Worm (Caenorhabditis elegans) whole organism, L1 larva: ENCODE results near the gene glna-2.

Source experiments
- C16A3.4 ChIP-seq: fragments of 150-350 bp; optimal IDR thresholded peaks from 2 replicates; lab custom pipeline; 2014; ENCODE audit warnings: missing biosample characterization, missing genetic modification characterization
- F16B12.6 ChIP-seq: fragments of 150-350 bp; optimal IDR thresholded peaks from 2 replicates; lab custom pipeline; 2014; ENCODE audit warnings: missing biosample characterization, missing genetic modification characterization
- Y116A8C.19 ChIP-seq: sonication (generic microtip); optimal IDR thresholded peaks from 2 replicates; lab custom pipeline; 2016; ENCODE audit warnings: missing compliant biosample characterization, missing genetic modification characterization, borderline replicate concordance
- aha-1 ChIP-seq: fragments of 150-350 bp; optimal IDR thresholded peaks from 2 replicates; lab custom pipeline; 2014; ENCODE audit warnings: missing biosample characterization, missing genetic modification characterization
- alr-1 ChIP-seq: fragments of 200-800 bp; sonication (Bioruptor generic); optimal IDR thresholded peaks from 2 replicates; lab custom pipeline; 2018; ENCODE audit warnings: borderline replicate concordance, mild to moderate bottlenecking, missing genetic modification characterization, missing compliant biosample characterization
- blmp-1 ChIP-seq: fragments of 150-350 bp; optimal IDR thresholded peaks from 2 replicates; lab custom pipeline; 2014; ENCODE audit warnings: missing biosample characterization, missing genetic modification characterization
- ceh-63 ChIP-seq: fragments of 200-800 bp; sonication (Bioruptor generic); optimal IDR thresholded peaks from 2 replicates; lab custom pipeline; 2018; ENCODE audit warnings: mild to moderate bottlenecking, missing genetic modification characterization, missing compliant biosample characterization
- ceh-8 ChIP-seq: fragments of 200-800 bp; sonication (Bioruptor generic); optimal IDR thresholded peaks from 2 replicates; lab custom pipeline; 2018; ENCODE audit warnings: mild to moderate bottlenecking, missing genetic modification characterization, moderate library complexity, missing compliant biosample characterization
- ceh-82 ChIP-seq, 3 experiments: fragments of 150-350 bp in 1 of 3; sonication (generic microtip) in 2 of 3; optimal IDR thresholded peaks; 2 replicates each; lab custom pipeline; 2014 to 2017; ENCODE audit warnings: missing biosample characterization in 3 of 3, missing genetic modification characterization in 3 of 3
- ceh-88 ChIP-seq: fragments of 200-800 bp; sonication (Bioruptor generic); IDR thresholded peaks from 2 replicates; pipeline ENCODE4 v1.3.6; 2022; ENCODE audit warnings: missing genetic modification characterization, missing compliant biosample characterization
- ceh-90 ChIP-seq: sonication (generic microtip); optimal IDR thresholded peaks from 2 replicates; lab custom pipeline; 2016; ENCODE audit warnings: missing genetic modification characterization, missing compliant biosample characterization
- ces-1 ChIP-seq: fragments of 150-350 bp; optimal IDR thresholded peaks from 2 replicates; lab custom pipeline; 2014; ENCODE audit warnings: missing biosample characterization, missing genetic modification reagents, missing genetic modification characterization
- dpl-1 ChIP-seq, 3 experiments: fragments of 150-350 bp in 2 of 3; sonication (generic microtip) in 1 of 3; optimal IDR thresholded peaks; 2 replicates each; lab custom pipeline; 2014 to 2017; ENCODE audit warnings: missing biosample characterization in 3 of 3, missing genetic modification characterization in 3 of 3, missing genetic modification reagents in 3 of 3
- efl-1 ChIP-seq, 4 experiments: fragments of 150-350 bp; optimal IDR thresholded peaks in 3 of 4; peaks in 1 of 4; 1 replicate in 1 of 4; 2 replicates in 3 of 4; lab custom pipeline; 2014; ENCODE audit warnings: missing biosample characterization in 2 of 4, missing genetic modification characterization in 2 of 4, missing genetic modification reagents in 2 of 4
- egl-13 ChIP-seq: sonication (generic microtip); optimal IDR thresholded peaks from 2 replicates; lab custom pipeline; 2016; ENCODE audit warnings: missing genotype, missing genetic modification reagents, missing genetic modification characterization, missing compliant biosample characterization
- ets-5 ChIP-seq: fragments of 200-800 bp; sonication (Bioruptor generic); IDR thresholded peaks from 2 replicates; pipeline ENCODE4 v1.3.6; 2022; ENCODE audit warnings: missing genetic modification characterization, missing compliant biosample characterization
- fkh-8 ChIP-seq: sonication (generic microtip); optimal IDR thresholded peaks from 2 replicates; lab custom pipeline; 2016; ENCODE audit warnings: mild to moderate bottlenecking, missing genetic modification characterization, missing compliant biosample characterization
- hlh-17 ChIP-seq: fragments of 200-800 bp; sonication (Bioruptor generic); optimal IDR thresholded peaks from 2 replicates; lab custom pipeline; 2018; ENCODE audit warnings: missing genetic modification characterization, mild to moderate bottlenecking, missing compliant biosample characterization, moderate library complexity, borderline replicate concordance
- hlh-4 ChIP-seq: sonication (generic microtip); optimal IDR thresholded peaks from 2 replicates; lab custom pipeline; 2016; ENCODE audit warnings: mild to moderate bottlenecking, missing genetic modification characterization, missing compliant biosample characterization
- hpl-2 ChIP-seq: fragments of 150-350 bp; optimal IDR thresholded peaks from 2 replicates; lab custom pipeline; 2014; ENCODE audit warnings: missing biosample characterization, missing genetic modification reagents, missing genetic modification characterization
- isw-1 ChIP-seq: fragments of 200-800 bp; sonication (Bioruptor generic); IDR thresholded peaks from 2 replicates; pipeline ENCODE4 v1.3.6; 2022; ENCODE audit warnings: missing genetic modification characterization, missing compliant biosample characterization
- lin-13 ChIP-seq: fragments of 150-350 bp; optimal IDR thresholded peaks from 2 replicates; lab custom pipeline; 2014; ENCODE audit warnings: missing biosample characterization, missing genetic modification reagents, missing genetic modification characterization
- lin-14 ChIP-seq: fragments of 200-800 bp; sonication (Bioruptor generic); optimal IDR thresholded peaks from 2 replicates; lab custom pipeline; 2018; ENCODE audit warnings: mild to moderate bottlenecking, missing genetic modification characterization, moderate library complexity, missing compliant biosample characterization
- lin-35 ChIP-seq, 2 experiments: fragments of 150-350 bp; optimal IDR thresholded peaks; 2 replicates each; lab custom pipeline; 2014; ENCODE audit warnings: missing biosample characterization in 2 of 2, missing genetic modification characterization in 2 of 2, missing genetic modification reagents in 2 of 2
- lir-3 ChIP-seq: sonication (generic microtip); optimal IDR thresholded peaks from 2 replicates; lab custom pipeline; 2016; ENCODE audit warnings: mild to moderate bottlenecking, missing genetic modification characterization, moderate library complexity, missing compliant biosample characterization; ENCODE audit not compliant: poor library complexity
- mdl-1 ChIP-seq, 2 experiments: fragments of 150-350 bp; optimal IDR thresholded peaks; 2 replicates each; lab custom pipeline; 2014 to 2017; ENCODE audit warnings: missing biosample characterization in 2 of 2, missing genetic modification characterization in 2 of 2, inconsistent platforms in 1 of 2
- mef-2 ChIP-seq: fragments of 150-350 bp; optimal IDR thresholded peaks from 2 replicates; lab custom pipeline; 2014; ENCODE audit warnings: missing biosample characterization, missing genetic modification characterization
- mep-1 ChIP-seq: fragments of 150-350 bp; optimal IDR thresholded peaks from 2 replicates; lab custom pipeline; 2014; ENCODE audit warnings: missing biosample characterization, missing genetic modification characterization
- nhr-11 ChIP-seq: fragments of 150-350 bp; optimal IDR thresholded peaks from 2 replicates; lab custom pipeline; 2014; ENCODE audit warnings: missing biosample characterization, missing genetic modification characterization
- nhr-19 ChIP-seq: fragments of 200-800 bp; sonication (Bioruptor generic); conservative IDR thresholded peaks from 2 replicates; pipeline ENCODE4 v1.3.6; 2022; ENCODE audit warnings: missing genetic modification characterization, missing compliant biosample characterization
- nhr-20 ChIP-seq: sonication (generic microtip); optimal IDR thresholded peaks from 2 replicates; lab custom pipeline; 2016; ENCODE audit warnings: mild to moderate bottlenecking, missing genetic modification characterization, missing compliant biosample characterization
- nhr-237 ChIP-seq: fragments of 150-350 bp; optimal IDR thresholded peaks from 2 replicates; lab custom pipeline; 2014; ENCODE audit warnings: missing biosample characterization, missing genetic modification characterization
- nhr-47 ChIP-seq: sonication (generic microtip); optimal IDR thresholded peaks from 2 replicates; lab custom pipeline; 2016; ENCODE audit warnings: mild to moderate bottlenecking, missing genetic modification characterization, moderate library complexity, missing compliant biosample characterization
- nhr-77 ChIP-seq: fragments of 150-350 bp; optimal IDR thresholded peaks from 2 replicates; lab custom pipeline; 2014; ENCODE audit warnings: missing biosample characterization, missing genetic modification characterization
- nhr-84 ChIP-seq: sonication (generic microtip); optimal IDR thresholded peaks from 2 replicates; lab custom pipeline; 2017; ENCODE audit warnings: missing biosample characterization, missing genetic modification characterization
- nhr-85 ChIP-seq: sonication (generic microtip); peaks from one replicate; lab custom pipeline; 2016; ENCODE audit warnings: missing genetic modification characterization, inconsistent platforms, missing compliant biosample characterization
- nhr-90 ChIP-seq: sonication (generic microtip); optimal IDR thresholded peaks from 2 replicates; lab custom pipeline; 2016; ENCODE audit warnings: mild to moderate bottlenecking, missing genetic modification characterization, missing compliant biosample characterization; ENCODE audit not compliant: poor library complexity
- pag-3 ChIP-seq: sonication (generic microtip); optimal IDR thresholded peaks from 2 replicates; lab custom pipeline; 2017; ENCODE audit warnings: missing genetic modification characterization, mild to moderate bottlenecking, missing compliant biosample characterization, antibody characterized with exemption, borderline replicate concordance; ENCODE audit not compliant: insufficient read depth
- skn-1 ChIP-seq: fragments of 150-350 bp; optimal IDR thresholded peaks from 2 replicates; lab custom pipeline; 2014; ENCODE audit warnings: missing biosample characterization, missing genetic modification characterization
- snpc-4 ChIP-seq: fragments of 150-350 bp; optimal IDR thresholded peaks from 2 replicates; lab custom pipeline; 2014; ENCODE audit warnings: missing biosample characterization, missing genetic modification characterization
- snu-23 ChIP-seq: sonication (generic microtip); optimal IDR thresholded peaks from 2 replicates; lab custom pipeline; 2016; ENCODE audit warnings: missing genetic modification characterization, missing compliant biosample characterization
- sup-37 ChIP-seq: fragments of 200-800 bp; sonication (Bioruptor generic); optimal IDR thresholded peaks from 2 replicates; lab custom pipeline; 2018; ENCODE audit warnings: mild to moderate bottlenecking, missing genetic modification characterization, missing compliant biosample characterization
- tbx-2 ChIP-seq: sonication (generic microtip); optimal IDR thresholded peaks from 2 replicates; lab custom pipeline; 2016; ENCODE audit warnings: missing genetic modification characterization, missing compliant biosample characterization
- tlp-1 ChIP-seq: fragments of 150-350 bp; optimal IDR thresholded peaks from 2 replicates; lab custom pipeline; 2014; ENCODE audit warnings: missing biosample characterization, missing genetic modification characterization
- unc-30 ChIP-seq: sonication (generic microtip); optimal IDR thresholded peaks from 2 replicates; lab custom pipeline; 2017; ENCODE audit warnings: missing biosample characterization, missing genetic modification characterization
- unc-62 ChIP-seq: fragments of 150-350 bp; optimal IDR thresholded peaks from 2 replicates; lab custom pipeline; 2014; ENCODE audit warnings: missing biosample characterization, missing genetic modification reagents, missing genetic modification characterization
- unc-98 ChIP-seq: fragments of 200-800 bp; sonication (Bioruptor generic); IDR thresholded peaks from 2 replicates; pipeline ENCODE4 v1.3.6; 2022; ENCODE audit warnings: missing genetic modification characterization, missing compliant biosample characterization
- xbp-1 ChIP-seq: sonication (generic microtip); optimal IDR thresholded peaks from 2 replicates; lab custom pipeline; 2016; ENCODE audit warnings: missing genetic modification characterization, missing compliant biosample characterization
- zip-4 ChIP-seq: fragments of 200-800 bp; sonication (Bioruptor generic); optimal IDR thresholded peaks from 2 replicates; lab custom pipeline; 2018; ENCODE audit warnings: mild to moderate bottlenecking, missing genetic modification characterization, moderate library complexity, missing compliant biosample characterization
- ztf-4 ChIP-seq: fragments of 150-350 bp; optimal IDR thresholded peaks from 2 replicates; lab custom pipeline; 2014; ENCODE audit warnings: missing biosample characterization, missing genetic modification characterization

The glna-2 gene

ce11 chrII:8012071-8013031, 3.9 kb downstream of the glna-2 start, which contains the start of gene DH11.2:
Gene DH11.2 (plus strand): TSS chrII:8012816.
- TF ChIP-seq xbp-1 (no peak), skn-1 (tag; lab: Kevin White, UChicago) (no peak), ceh-8 (GFP tag; lab: Kevin White, UChicago) (no peak), zip-4 (GFP tag; lab: Kevin White, UChicago) (no peak), ceh-63 (GFP tag; lab: Kevin White, UChicago) (no peak), ceh-88 (no peak), unc-30 (tag; lab: Kevin White, UChicago) (no peak), hpl-2 (GFP tag; lab: Kevin White, UChicago) (no peak), nhr-84 (tag; lab: Kevin White, UChicago) (no peak), snu-23 (peak; percentile 39), alr-1 (tag; lab: Kevin White, UChicago) (no peak), egl-13 (tag; lab: Kevin White, UChicago) (no peak), nhr-90 (tag; lab: Kevin White, UChicago) (no peak), nhr-77 (no peak), unc-62 (GFP tag; lab: Kevin White, UChicago) (no peak), nhr-85 (tag; lab: Kevin White, UChicago) (peak; percentile 74), fkh-8 (tag; lab: Kevin White, UChicago) (no peak), lir-3 (tag; lab: Kevin White, UChicago) (peak; percentile 27), ces-1 (no peak), C16A3.4 (peak; percentile 44), dpl-1 (GFP tag; optimal IDR thresholded peaks at IDR 0.05; lab: Kevin White, UChicago) (no peak), tlp-1 (tag; lab: Kevin White, UChicago) (no peak), ceh-90 (no peak), nhr-19 (GFP tag; lab: Robert Waterston, UW) (peak; percentile 51), hlh-17 (no peak), nhr-47 (no peak), Y116A8C.19 (tag; lab: Kevin White, UChicago) (no peak), nhr-11 (tag; lab: Kevin White, UChicago) (no peak), mep-1 (tag; lab: Kevin White, UChicago) (peak; percentile 37), nhr-237 (tag; lab: Kevin White, UChicago) (no peak), mdl-1 (tag; optimal IDR thresholded peaks at IDR 0.05; lab: Kevin White, UChicago) (peak in 1 of 2 experiments; percentile 62), lin-35 (GFP tag; optimal IDR thresholded peaks at IDR 0.05; lab: Kevin White, UChicago) (peak; percentile 1 to 43), F16B12.6 (tag; lab: Kevin White, UChicago) (no peak), sup-37 (GFP tag; lab: Kevin White, UChicago) (peak; percentile 34), mef-2 (tag; lab: Kevin White, UChicago) (no peak), hlh-4 (tag; lab: Kevin White, UChicago) (no peak), efl-1 (optimal IDR thresholded peaks at IDR 0.05; lab: Kevin White, UChicago) (no peak), efl-1 (GFP tag; optimal IDR thresholded peaks at IDR 0.05 in 1 of 2; lab: Kevin White, UChicago) (peak in 1 of 2 experiments; percentile 68), lin-13 (no peak), aha-1 (tag; lab: Kevin White, UChicago) (no peak), snpc-4 (tag; lab: Kevin White, UChicago) (no peak), isw-1 (GFP tag; lab: Robert Waterston, UW) (no peak), pag-3 (no peak), lin-14 (GFP tag; lab: Kevin White, UChicago) (peak; percentile 33), ceh-82 (tag; optimal IDR thresholded peaks at IDR 0.05; lab: Kevin White, UChicago) (no peak), tbx-2 (tag; lab: Kevin White, UChicago) (peak; percentile 17), ets-5 (GFP tag; lab: Robert Waterston, UW) (no peak), nhr-20 (peak; percentile 65), unc-98 (no peak), ztf-4 (tag; lab: Kevin White, UChicago) (no peak), blmp-1 (tag; lab: Kevin White, UChicago) (peak; percentile 61)
